Fruit fly (Drosophila melanogaster) Kc167 (cell line): ENCODE results near the gene mamo.

Experiments used
- Myc ChIP-seq: fragments of >200 bp; optimal IDR thresholded peaks from 2 replicates; lab custom pipeline; 2017; ENCODE audit warnings: missing external identifiers
- Sin3A ChIP-seq: fragments of >200 bp; optimal IDR thresholded peaks from 2 replicates; lab custom pipeline; 2018; ENCODE audit warnings: missing external identifiers
- h ChIP-seq: fragments of >200 bp; optimal IDR thresholded peaks from 3 replicates; lab custom pipeline; 2018; ENCODE audit warnings: missing external identifiers
- psq ChIP-seq: fragments of >200 bp; optimal IDR thresholded peaks from 2 replicates; lab custom pipeline; 2017; ENCODE audit warnings: missing external identifiers
- ttk ChIP-seq: sonication (Bioruptor generic); optimal IDR thresholded peaks from 2 replicates; lab custom pipeline; 2017; ENCODE audit warnings: missing external identifiers

- TF ChIP-seq psq (no peak), h (lab: Kevin White, UChicago) (no peak), Sin3A (lab: Kevin White, UChicago) (no peak), Myc (lab: Kevin White, UChicago) (no peak), ttk (lab: Kevin White, UChicago) (no peak)
Observed at dm6 chrX:13815526-13816173, 174.7 kb downstream of the mamo start.
